Worm (Caenorhabditis elegans) whole organism, L4/young adult: ENCODE results near the gene her-1.

Source experiments
- W03F9.2 ChIP-seq: fragments of 150-350 bp; optimal IDR thresholded peaks from 2 replicates; lab custom pipeline; 2014; ENCODE audit warnings: missing biosample characterization, missing genetic modification characterization
- dao-5 ChIP-seq: sonication (generic microtip); optimal IDR thresholded peaks from 2 replicates; lab custom pipeline; 2016; ENCODE audit warnings: missing genotype, missing genetic modification characterization, moderate library complexity, missing compliant biosample characterization
- him-1 ChIP-seq: sonication (generic microtip); optimal IDR thresholded peaks from 2 replicates; lab custom pipeline; 2016; ENCODE audit warnings: missing genotype, missing genetic modification reagents, missing genetic modification characterization, missing compliant biosample characterization

ce11 chrV:9690728-9691127 is 6.1 kb upstream of the her-1 start:
- peak; percentile 84 for TF ChIP-seq W03F9.2 (tag; lab: Kevin White, UChicago)
- no peak for TF ChIP-seq him-1
- TF ChIP-seq dao-5 (tag; lab: Kevin White, UChicago) = no peak
